Worm (Caenorhabditis elegans) whole organism, late embryonic: ENCODE measurements around the gene tag-276.

Source experiments
- che-1 ChIP-seq: sonication (generic microtip); optimal IDR thresholded peaks from 2 replicates; lab custom pipeline; 2016; ENCODE audit warnings: mild to moderate bottlenecking, missing genetic modification characterization, missing compliant biosample characterization
- fkh-6 ChIP-seq: sonication (generic microtip); optimal IDR thresholded peaks from 2 replicates; lab custom pipeline; 2016; ENCODE audit warnings: missing genetic modification characterization, missing compliant biosample characterization
- pha-4 ChIP-seq: fragments of 150-350 bp; optimal IDR thresholded peaks from 2 replicates; lab custom pipeline; 2018; ENCODE audit warnings: missing biosample characterization, missing genetic modification reagents, missing genetic modification characterization
- tbx-2 ChIP-seq: sonication (generic microtip); optimal IDR thresholded peaks from 2 replicates; lab custom pipeline; 2016; ENCODE audit warnings: missing genetic modification characterization, missing compliant biosample characterization

DNA sequence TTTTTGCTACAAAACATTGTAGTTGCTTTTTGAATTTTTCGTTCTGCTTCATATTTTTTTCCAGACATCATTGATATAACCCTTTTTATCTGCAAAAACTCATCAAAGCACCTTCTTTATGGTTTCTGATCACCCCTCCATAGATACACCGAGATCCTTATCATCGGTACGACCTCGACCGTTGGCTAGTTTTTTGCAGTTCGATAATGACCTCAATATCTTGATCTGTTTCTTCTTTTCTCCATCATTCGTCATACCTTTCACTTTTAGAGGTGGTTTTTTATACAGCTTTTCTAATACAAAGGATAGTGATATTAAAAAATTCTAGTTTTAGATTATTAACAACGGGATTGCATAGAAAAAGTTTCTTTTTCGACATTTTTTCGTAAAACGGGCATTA lies 9.5 kb downstream of the tag-276 start:
- no peak for TF ChIP-seq pha-4 (tag; lab: Kevin White, UChicago)
- TF ChIP-seq fkh-6 (tag; lab: Kevin White, UChicago) = no peak
- no peak for TF ChIP-seq che-1 (tag; lab: Kevin White, UChicago)
- TF ChIP-seq tbx-2 (tag; lab: Kevin White, UChicago) = no peak
